Worm (Caenorhabditis elegans) whole organism, mixed stage, embryonic: ENCODE data around the gene mab-10.
"Not testable (repeated sequence)": the region's sequence is repeated elsewhere in the genome, so short reads cannot be mapped to it uniquely, and the experiment has no call there.

ENCODE experiments used
- M03D4.4 ChIP-seq: sonication (generic microtip); optimal IDR thresholded peaks from 2 replicates; lab custom pipeline; 2017; ENCODE audit warnings: mild to moderate bottlenecking, missing genetic modification characterization, missing compliant biosample characterization
- blmp-1 ChIP-seq: fragments of 150-350 bp; optimal IDR thresholded peaks from 2 replicates; lab custom pipeline; 2014; ENCODE audit warnings: missing biosample characterization, missing genetic modification characterization
- ceh-39 ChIP-seq: fragments of 150-350 bp; optimal IDR thresholded peaks from 2 replicates; lab custom pipeline; 2014; ENCODE audit warnings: missing biosample characterization, missing genetic modification characterization
- ceh-83 ChIP-seq: fragments of 200-800 bp; sonication (Bioruptor generic); optimal IDR thresholded peaks from 2 replicates; lab custom pipeline; 2018; ENCODE audit warnings: mild to moderate bottlenecking, missing genetic modification characterization, missing compliant biosample characterization
- ces-1 ChIP-seq: fragments of 150-350 bp; optimal IDR thresholded peaks from 2 replicates; lab custom pipeline; 2014; ENCODE audit warnings: missing biosample characterization, missing genetic modification reagents, missing genetic modification characterization
- cnd-1 ChIP-seq: fragments of 200-800 bp; sonication (Bioruptor generic); optimal IDR thresholded peaks from 2 replicates; lab custom pipeline; 2018; ENCODE audit warnings: mild to moderate bottlenecking, missing genetic modification characterization, missing compliant biosample characterization
- drap-1 ChIP-seq: fragments of 200-800 bp; sonication (Bioruptor generic); optimal IDR thresholded peaks from 3 replicates; lab custom pipeline; 2018; ENCODE audit warnings: mild to moderate bottlenecking, missing genetic modification characterization, missing compliant biosample characterization
- elt-1 ChIP-seq: sonication (generic microtip); optimal IDR thresholded peaks from 2 replicates; lab custom pipeline; 2017; ENCODE audit warnings: missing genetic modification characterization, mild to moderate bottlenecking, missing compliant biosample characterization, antibody characterized with exemption, moderate library complexity, borderline replicate concordance; ENCODE audit not compliant: insufficient read depth
- elt-3 ChIP-seq: fragments of 150-350 bp; optimal IDR thresholded peaks from 2 replicates; lab custom pipeline; 2014; ENCODE audit warnings: missing biosample characterization, missing genetic modification characterization
- ham-2 ChIP-seq: fragments of 200-800 bp; sonication (Bioruptor generic); optimal IDR thresholded peaks from 2 replicates; lab custom pipeline; 2018; ENCODE audit warnings: mild to moderate bottlenecking, missing genetic modification characterization, missing compliant biosample characterization
- lin-13 ChIP-seq: fragments of 150-350 bp; optimal IDR thresholded peaks from 2 replicates; lab custom pipeline; 2014; ENCODE audit warnings: missing biosample characterization, missing genetic modification characterization
- lsy-2 ChIP-seq: fragments of 150-350 bp; optimal IDR thresholded peaks from 2 replicates; lab custom pipeline; 2014; ENCODE audit warnings: missing biosample characterization, missing genetic modification characterization
- mab-5 ChIP-seq: fragments of 150-350 bp; optimal IDR thresholded peaks from 2 replicates; lab custom pipeline; 2014; ENCODE audit warnings: missing biosample characterization, missing genetic modification characterization
- mep-1 ChIP-seq: fragments of 150-350 bp; optimal IDR thresholded peaks from 2 replicates; lab custom pipeline; 2017; ENCODE audit warnings: missing biosample characterization, missing genetic modification reagents, missing genetic modification characterization, inconsistent platforms
- nhr-12 ChIP-seq: fragments of 150-350 bp; optimal IDR thresholded peaks from 2 replicates; lab custom pipeline; 2014; ENCODE audit warnings: missing biosample characterization, missing genetic modification characterization
- nhr-2 ChIP-seq: fragments of 150-350 bp; optimal IDR thresholded peaks from 2 replicates; lab custom pipeline; 2014; ENCODE audit warnings: missing biosample characterization, missing genetic modification characterization
- nhr-76 ChIP-seq: sonication (generic microtip); optimal IDR thresholded peaks from 2 replicates; lab custom pipeline; 2017; ENCODE audit warnings: missing biosample characterization, missing genetic modification characterization
- pha-4 ChIP-seq: fragments of 150-350 bp; optimal IDR thresholded peaks from 2 replicates; lab custom pipeline; 2018; ENCODE audit warnings: missing biosample characterization, missing genetic modification reagents, missing genetic modification characterization
- sem-2 ChIP-seq: fragments of 200-800 bp; sonication (Bioruptor generic); optimal IDR thresholded peaks from 2 replicates; lab custom pipeline; 2018; ENCODE audit warnings: mild to moderate bottlenecking, missing genetic modification characterization, missing compliant biosample characterization
- sptf-1 ChIP-seq: sonication (generic microtip); optimal IDR thresholded peaks from 2 replicates; lab custom pipeline; 2017; ENCODE audit warnings: mild to moderate bottlenecking, missing genetic modification characterization, moderate library complexity, missing compliant biosample characterization
- tbx-8 ChIP-seq: fragments of 200-800 bp; sonication (Bioruptor generic); optimal IDR thresholded peaks from 2 replicates; lab custom pipeline; 2018; ENCODE audit warnings: mild to moderate bottlenecking, missing genetic modification characterization, moderate library complexity, missing compliant biosample characterization
- unc-39 ChIP-seq: fragments of 150-350 bp; optimal IDR thresholded peaks from 2 replicates; lab custom pipeline; 2014; ENCODE audit warnings: missing biosample characterization, missing genetic modification characterization
- unc-62 ChIP-seq: fragments of 150-350 bp; optimal IDR thresholded peaks from 2 replicates; lab custom pipeline; 2014; ENCODE audit warnings: missing biosample characterization, missing genetic modification reagents, missing genetic modification characterization
- zip-8 ChIP-seq: fragments of 150-350 bp; optimal IDR thresholded peaks from 2 replicates; lab custom pipeline; 2014; ENCODE audit warnings: missing biosample characterization, missing genetic modification characterization
- ztf-11 ChIP-seq: fragments of 150-350 bp; optimal IDR thresholded peaks from 2 replicates; lab custom pipeline; 2014; ENCODE audit warnings: missing biosample characterization, missing genetic modification characterization

Gene mab-10

ce11 chrII:10485640-10486039, 42.2 kb upstream of the mab-10 start:
- no peak for TF ChIP-seq lsy-2
- no peak for TF ChIP-seq tbx-8 (GFP tag; lab: Kevin White, UChicago)
- TF ChIP-seq nhr-2 (tag; lab: Kevin White, UChicago) = no peak

- TF ChIP-seq ztf-11 (no peak), sem-2 (no peak), blmp-1 (tag; lab: Kevin White, UChicago) (no peak), lin-13 (tag; lab: Kevin White, UChicago) (no peak), nhr-76 (tag; lab: Kevin White, UChicago) (no peak), tbx-8 (GFP tag; lab: Kevin White, UChicago) (no peak)
Measured at ce11 chrII:10486738-10487137, 41.1 kb upstream of the mab-10 start, which contains the start of gene ZK666.15. ZK666.15 (plus strand) TSS chrII:10487038.

DNA sequence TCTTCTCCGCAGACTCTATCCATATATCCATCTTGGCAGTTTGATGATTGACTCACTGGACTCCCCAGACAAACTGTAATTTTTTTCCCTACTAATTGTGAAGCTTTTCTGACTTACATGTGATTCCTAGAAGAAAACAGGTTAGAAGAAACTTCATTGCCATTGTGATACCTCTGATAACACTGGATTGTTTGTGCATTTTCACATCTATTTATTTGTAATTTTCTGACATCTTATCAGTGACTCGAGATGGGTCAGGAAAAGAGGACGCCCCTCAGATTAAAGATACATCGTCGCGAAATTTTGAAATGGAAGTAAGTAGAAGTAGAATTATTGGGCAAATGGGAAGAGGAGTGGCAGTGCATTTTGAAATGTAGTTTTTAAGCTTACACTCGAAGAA, 37.6 kb upstream of the mab-10 start, which contains the start of gene clec-61:
TSS of gene clec-61 (minus strand) at position 209 of the 400 bp plus-strand sequence.
- TF ChIP-seq drap-1 (no peak), blmp-1 (tag; lab: Kevin White, UChicago) (no peak), lin-13 (tag; lab: Kevin White, UChicago) (no peak), zip-8 (no peak), elt-1 (no peak), ham-2 (GFP tag; lab: Kevin White, UChicago) (no peak), nhr-76 (tag; lab: Kevin White, UChicago) (no peak), lsy-2 (no peak), ceh-39 (tag; lab: Kevin White, UChicago) (no peak), elt-3 (tag; lab: Kevin White, UChicago) (no peak), cnd-1 (tag; lab: Kevin White, UChicago) (no peak), unc-62 (no peak), ceh-83 (GFP tag; lab: Kevin White, UChicago) (no peak), unc-39 (tag; lab: Kevin White, UChicago) (no peak), ztf-11 (no peak), mab-5 (tag; lab: Kevin White, UChicago) (no peak), sptf-1 (tag; lab: Kevin White, UChicago) (no peak), mep-1 (tag; lab: Kevin White, UChicago) (no peak)

- TF ChIP-seq mep-1 (tag; lab: Kevin White, UChicago); M03D4.4; pha-4 (tag; lab: Kevin White, UChicago): not testable (repeated sequence)
Measured at ce11 chrII:10493034-10493433, 34.9 kb upstream of the mab-10 start, which contains the start of gene ZK666.8. ZK666.8 (minus strand) TSS chrII:10493134.

ce11 chrII:10494467-10494866, 33.4 kb upstream of the mab-10 start, which contains the start of gene ZK666.14:
ZK666.14 (plus strand) TSS chrII:10494767.
- TF ChIP-seq drap-1 = no peak
- TF ChIP-seq mab-5 (tag; lab: Kevin White, UChicago) = no peak
- no peak for TF ChIP-seq mep-1 (tag; lab: Kevin White, UChicago)
- no peak for TF ChIP-seq lin-13 (tag; lab: Kevin White, UChicago)
- TF ChIP-seq nhr-12 (tag; lab: Kevin White, UChicago) = no peak
- no peak for TF ChIP-seq unc-62
- TF ChIP-seq cnd-1 (tag; lab: Kevin White, UChicago) = no peak
- no peak for TF ChIP-seq nhr-2 (tag; lab: Kevin White, UChicago)
- no peak for TF ChIP-seq sptf-1 (tag; lab: Kevin White, UChicago)
- no peak for TF ChIP-seq sem-2
- TF ChIP-seq ham-2 (GFP tag; lab: Kevin White, UChicago) = no peak

DNA sequence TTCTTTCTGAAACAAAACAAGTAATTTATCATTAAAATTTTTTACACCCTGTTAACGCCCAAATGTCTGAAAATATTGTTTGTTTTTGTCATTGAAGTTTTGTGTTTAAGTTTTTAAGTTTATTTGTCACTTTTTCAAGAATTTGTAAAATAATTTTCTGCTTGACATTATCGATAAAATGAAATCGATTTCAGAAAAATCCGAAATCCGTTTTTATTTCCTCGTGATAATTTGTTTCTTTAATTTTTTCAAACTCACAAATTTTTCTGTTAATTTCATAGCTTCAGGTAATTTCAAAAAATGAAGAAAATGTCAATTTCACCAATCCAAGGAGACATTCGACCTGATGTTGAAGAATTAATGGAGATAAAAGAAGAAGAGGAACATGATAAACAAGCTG, 32.0 kb upstream of the mab-10 start, which contains the start of gene ZK666.12:
TSS of gene ZK666.12 (plus strand) at position 301 of the 400 bp plus-strand sequence.
- TF ChIP-seq zip-8 = no peak
- TF ChIP-seq sem-2 = no peak
- no peak for TF ChIP-seq tbx-8 (GFP tag; lab: Kevin White, UChicago)
- TF ChIP-seq ztf-11 = no peak
- TF ChIP-seq ceh-83 (GFP tag; lab: Kevin White, UChicago) = no peak
- TF ChIP-seq sptf-1 (tag; lab: Kevin White, UChicago) = no peak

ce11 chrII:10500674-10501073, 27.2 kb upstream of the mab-10 start:
- TF ChIP-seq nhr-2 (tag; lab: Kevin White, UChicago) (no peak), M03D4.4 (no peak)

ce11 chrII:10501578-10501977, 26.3 kb upstream of the mab-10 start:
- TF ChIP-seq lin-13 (tag; lab: Kevin White, UChicago) = no peak
- TF ChIP-seq M03D4.4 = no peak
- peak; percentile 65 for TF ChIP-seq elt-1
- TF ChIP-seq ham-2 (GFP tag; lab: Kevin White, UChicago) = peak; percentile 27
- TF ChIP-seq unc-62 = peak; percentile 57
- TF ChIP-seq blmp-1 (tag; lab: Kevin White, UChicago) = peak; percentile 3
- peak; percentile 37 for TF ChIP-seq ces-1 (GFP tag; lab: Kevin White, UChicago)
